Worm (Caenorhabditis elegans): ENCODE measurements around the gene F43C11.2.
A peak's percentile ranks its signal among the peaks of the same experiment; 100 is the strongest.

F43C11.2 gene

DNA sequence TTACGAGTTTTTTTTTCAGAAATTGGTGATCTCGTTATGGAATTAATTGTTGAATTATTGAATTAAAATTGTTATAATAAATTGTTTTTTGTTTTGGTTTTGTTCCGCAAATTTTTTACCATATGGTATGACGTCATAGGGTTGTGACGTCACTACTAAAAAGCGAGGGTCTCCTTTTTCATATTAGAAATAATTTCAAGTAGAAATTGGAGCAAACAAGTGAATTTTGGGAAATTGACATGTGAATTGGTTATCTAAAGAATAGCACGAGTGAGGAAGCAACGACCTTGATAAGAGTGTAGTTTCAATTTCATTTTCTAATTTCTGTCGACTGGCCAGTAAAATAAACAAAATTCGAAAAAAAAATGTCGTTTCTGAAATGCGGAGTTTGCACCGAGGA is 19.0 kb upstream of the F43C11.2 start, which contains the start of gene F43C11.7:
Gene F43C11.7, plus strand, starts transcription at position 326 of the 400 bp plus-strand sequence.
- TF ChIP-seq nhr-80 (tag; optimal IDR thresholded peaks at IDR 0.05) (peak; percentile 84), unc-62 (GFP tag; optimal IDR thresholded peaks at IDR 0.05) (peak; percentile 37), Y67H2A.10 (GFP tag; conservative IDR thresholded peaks at IDR 0.05) (no peak), atf-7 (tag; optimal IDR thresholded peaks at IDR 0.05) (peak; percentile 87), D2030.7 (GFP tag; IDR thresholded peaks at IDR 0.05) (no peak), cebp-1 (GFP tag; IDR thresholded peaks at IDR 0.05) (no peak), cebp-1 (tag; optimal IDR thresholded peaks at IDR 0.05) (peak; percentile 27)

DNA sequence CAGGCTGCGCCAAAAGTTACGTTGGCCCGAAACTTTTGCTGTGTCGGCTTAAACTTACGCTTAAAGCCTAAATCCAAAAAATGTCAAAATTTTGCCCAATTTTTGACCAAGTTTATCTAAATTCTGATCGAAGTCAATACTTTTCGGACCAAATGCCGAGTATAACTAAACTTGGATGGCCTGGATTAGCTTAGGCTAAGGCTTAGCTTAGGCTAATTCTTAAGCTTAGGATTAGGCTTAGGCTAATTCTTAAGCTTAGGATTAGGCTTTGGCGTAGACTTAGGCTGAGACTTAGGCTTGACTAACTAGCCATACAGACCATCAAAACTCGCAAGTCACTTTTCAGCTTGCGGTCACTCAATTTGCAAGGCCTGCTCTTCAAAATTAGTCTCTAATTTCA is 18.4 kb upstream of the F43C11.2 start:
- TF ChIP-seq F10E7.11 (tag; optimal IDR thresholded peaks at IDR 0.05): no peak
- TF ChIP-seq snpc-1.1 (tag; optimal IDR thresholded peaks at IDR 0.05; ENCODE audit: insufficient read depth): no peak
- no peak for TF ChIP-seq snpc-4 (GFP tag; optimal IDR thresholded peaks at IDR 0.05)
- no peak for TF ChIP-seq snpc-4 (tag; optimal IDR thresholded peaks at IDR 0.05)
- TF ChIP-seq ceh-100 (GFP tag; IDR thresholded peaks at IDR 0.05): no peak

DNA sequence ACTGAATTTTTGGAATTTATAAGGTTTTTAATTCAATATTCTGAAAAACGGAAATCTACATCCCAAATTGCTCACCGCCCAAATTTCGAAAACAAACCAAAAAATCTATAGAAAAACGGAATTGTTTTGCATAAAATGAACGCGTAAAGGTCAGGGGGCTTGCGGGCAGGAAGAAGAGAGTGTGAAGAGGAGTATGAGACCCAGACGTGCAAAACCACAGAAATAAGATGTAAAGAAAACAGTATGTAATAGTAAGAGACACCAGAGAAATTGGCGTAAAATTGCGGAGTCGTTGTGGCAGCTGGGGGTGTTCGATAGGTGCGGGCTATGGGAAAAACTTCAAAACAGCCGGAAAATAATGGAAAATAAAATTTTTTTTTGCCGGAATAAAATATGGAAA is 13.6 kb upstream of the F43C11.2 start:
- no peak for TF ChIP-seq ztf-22 (GFP tag; optimal IDR thresholded peaks at IDR 0.05)
- TF ChIP-seq hlh-12 (tag; optimal IDR thresholded peaks at IDR 0.05): no peak
- peak; percentile 47; the same call in 1 of the 2 replicates for TF ChIP-seq hmg-1.2 (GFP tag; IDR thresholded peaks at IDR 0.05)
- TF ChIP-seq ceh-91 (GFP tag; IDR thresholded peaks at IDR 0.05): no peak

DNA sequence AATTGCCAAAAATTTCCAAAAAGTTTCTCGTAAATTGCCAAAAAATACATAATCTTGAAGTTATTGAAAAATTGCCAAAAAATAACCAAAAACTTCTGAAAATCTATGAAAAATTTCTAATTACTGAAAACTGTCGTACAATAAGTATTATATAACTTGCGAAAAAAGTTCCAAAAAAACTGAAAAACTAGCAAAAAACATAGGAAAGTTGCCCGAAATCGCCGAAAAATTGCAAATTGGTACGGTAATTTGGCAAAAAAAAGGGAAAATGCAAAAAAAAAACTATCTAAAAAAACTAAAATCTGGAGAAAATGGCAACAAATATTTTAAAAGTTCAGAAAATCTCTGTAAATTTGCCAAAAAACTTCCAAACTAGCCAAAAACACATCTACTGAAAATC is 13.1 kb upstream of the F43C11.2 start, which contains the start of gene enri-1:
Gene enri-1, minus strand, starts transcription at position 101 of the 400 bp plus-strand sequence.
- no peak for TF ChIP-seq dpl-1 (GFP tag; optimal IDR thresholded peaks at IDR 0.05)
- TF ChIP-seq attf-3 (GFP tag; conservative IDR thresholded peaks at IDR 0.05): no peak
- no peak for TF ChIP-seq ztf-18 (tag; optimal IDR thresholded peaks at IDR 0.05)
- no peak for TF ChIP-seq K11D2.4 (GFP tag; IDR thresholded peaks at IDR 0.05)
- no peak for TF ChIP-seq nhr-120 (GFP tag; IDR thresholded peaks at IDR 0.05)
- TF ChIP-seq F57C9.4 (tag; optimal IDR thresholded peaks at IDR 0.05): no peak
- TF ChIP-seq let-607 (tag; optimal IDR thresholded peaks at IDR 0.05): no peak
- TF ChIP-seq athp-1 (tag; optimal IDR thresholded peaks at IDR 0.05): no peak

DNA sequence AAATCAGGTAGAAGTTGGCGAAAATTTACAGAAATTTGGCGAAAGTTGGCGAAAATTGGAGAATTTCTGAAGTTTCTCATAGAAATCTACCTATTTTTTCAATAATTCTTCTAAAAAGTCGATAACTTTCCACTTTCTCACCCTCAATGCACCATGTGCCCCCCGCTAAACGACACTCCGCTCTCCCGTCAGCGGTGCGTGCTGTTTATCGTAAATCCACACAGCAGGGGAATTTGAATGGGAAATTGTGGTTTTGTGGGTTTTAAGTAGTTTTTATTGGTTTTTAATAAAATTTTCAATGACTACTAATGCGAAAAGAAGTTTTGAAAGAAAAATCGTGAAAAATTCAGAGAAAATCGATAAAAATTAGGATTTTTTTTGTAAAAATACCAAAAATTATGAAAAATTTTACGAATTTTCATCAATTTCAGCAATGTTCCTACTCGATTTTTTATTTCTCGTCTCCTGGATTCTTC is 12.5 kb upstream of the F43C11.2 start, which contains the start of gene F43C11.6:
Gene F43C11.6, plus strand, starts transcription at position 426 of the 476 bp plus-strand sequence.
- TF ChIP-seq ceh-79 (tag; optimal IDR thresholded peaks at IDR 0.05): no peak
- no peak for TF ChIP-seq rcor-1 (GFP tag; IDR thresholded peaks at IDR 0.05)
- no peak for TF ChIP-seq nhr-27 (tag; optimal IDR thresholded peaks at IDR 0.05)
- peak; percentile 89 for TF ChIP-seq attf-3 (GFP tag; conservative IDR thresholded peaks at IDR 0.05)
- TF ChIP-seq attf-5 (GFP tag; optimal IDR thresholded peaks at IDR 0.05): peak; percentile 25

DNA sequence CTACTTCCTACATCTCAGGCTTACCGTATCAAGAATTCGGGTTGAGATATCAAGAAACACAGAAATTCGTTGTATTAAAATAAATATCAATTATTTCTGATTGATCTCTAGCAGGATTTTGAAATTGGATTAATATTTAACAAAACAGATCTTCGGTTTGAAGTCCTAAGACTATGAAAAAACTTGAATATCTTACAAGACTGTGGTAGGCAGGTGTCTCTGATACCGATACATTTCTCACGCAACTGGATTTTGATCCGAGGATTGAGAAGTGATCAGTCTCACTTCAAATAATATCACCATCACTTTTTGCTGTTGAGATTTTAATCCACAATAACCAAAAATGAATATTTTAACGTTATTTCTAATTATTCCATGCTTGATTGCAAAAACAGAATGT is 7.9 kb upstream of the F43C11.2 start, which contains the start of gene F43C11.4:
Gene F43C11.4, plus strand, starts transcription at position 301 of the 400 bp plus-strand sequence.
- TF ChIP-seq tbx-9 (tag; optimal IDR thresholded peaks at IDR 0.05; ENCODE audit: borderline replicate concordance) (no peak), unc-62 (GFP tag; optimal IDR thresholded peaks at IDR 0.05) (no peak), madf-10 (tag; optimal IDR thresholded peaks at IDR 0.05) (no peak), ZK185.1 (tag; optimal IDR thresholded peaks at IDR 0.05; ENCODE audit: poor library complexity, severe bottlenecking) (no peak), let-526 (GFP tag; IDR thresholded peaks at IDR 0.05) (no peak), B0035.1 (tag; optimal IDR thresholded peaks at IDR 0.05) (no peak), ccch-3 (GFP tag; optimal IDR thresholded peaks at IDR 0.05) (no peak), nhr-27 (tag; optimal IDR thresholded peaks at IDR 0.05) (no peak), F57A8.1 (GFP tag; optimal IDR thresholded peaks at IDR 0.05) (no peak), T07F8.4 (tag; optimal IDR thresholded peaks at IDR 0.05) (no peak), snpc-3.4 (tag; optimal IDR thresholded peaks at IDR 0.05) (no peak), egrh-3 (GFP tag; IDR thresholded peaks at IDR 0.05) (no peak), bed-2 (GFP tag; IDR thresholded peaks at IDR 0.05) (no peak), ceh-40 (GFP tag; IDR thresholded peaks at IDR 0.05) (no peak), unc-130 (GFP tag; optimal IDR thresholded peaks at IDR 0.05) (no peak)

All from whole organism, young adult.